Worm (Caenorhabditis elegans) whole organism, midembryonic: ENCODE data around the gene epc-1.
A peak's percentile ranks its signal among the peaks of the same experiment; 100 is the strongest.

ENCODE experiments used
- T22C8.4 ChIP-seq: fragments of 200-800 bp; sonication (Bioruptor generic); IDR thresholded peaks from 2 replicates; pipeline ENCODE4 v1.3.6; 2022; ENCODE audit warnings: missing genetic modification characterization, missing compliant biosample characterization
- flt-1 ChIP-seq: fragments of 200-800 bp; sonication (Bioruptor generic); IDR thresholded peaks from 2 replicates; pipeline ENCODE4 v1.3.6; 2022; ENCODE audit warnings: missing genetic modification characterization, missing compliant biosample characterization
- klf-2 ChIP-seq: fragments of 200-800 bp; sonication (Bioruptor generic); conservative IDR thresholded peaks from 2 replicates; pipeline ENCODE4 v1.3.6; 2022; ENCODE audit warnings: missing genetic modification reagents, missing genetic modification characterization, missing compliant biosample characterization
- med-1 ChIP-seq: sonication (generic microtip); optimal IDR thresholded peaks from 2 replicates; lab custom pipeline; 2017; ENCODE audit warnings: missing genetic modification characterization, mild to moderate bottlenecking, missing compliant biosample characterization, antibody characterized with exemption, missing genetic modification reagents; ENCODE audit not compliant: insufficient read depth
- ref-1 ChIP-seq: fragments of 200-800 bp; sonication (Bioruptor generic); conservative IDR thresholded peaks from 2 replicates; pipeline ENCODE4 v1.3.6; 2022; ENCODE audit warnings: missing genetic modification reagents, missing genetic modification characterization, missing compliant biosample characterization
- ztf-23 ChIP-seq: fragments of 200-800 bp; sonication (Bioruptor generic); IDR thresholded peaks from 2 replicates; pipeline ENCODE4 v1.3.6; 2022; ENCODE audit warnings: missing genetic modification reagents, missing genetic modification characterization, missing compliant biosample characterization
- ztf-29 ChIP-seq: fragments of 200-800 bp; sonication (Bioruptor generic); IDR thresholded peaks from 2 replicates; pipeline ENCODE4 v1.3.6; 2022; ENCODE audit warnings: missing genetic modification reagents, missing genetic modification characterization, missing compliant biosample characterization

- TF ChIP-seq med-1 (GFP tag; lab: Kevin White, UChicago) (no peak), klf-2 (GFP tag; lab: Robert Waterston, UW) (no peak), ztf-23 (GFP tag; lab: Robert Waterston, UW) (peak; percentile 44; the same call in 1 of the 2 replicates), ztf-29 (GFP tag; lab: Robert Waterston, UW) (no peak), flt-1 (GFP tag; lab: Robert Waterston, UW) (0 out of 2 replicates have a peak, but pooled peaks have one; percentile 4), ref-1 (no peak), T22C8.4 (GFP tag; lab: Robert Waterston, UW) (no peak)
These were observed 6.5 kb upstream of the epc-1 start for ce11 chrIII:12614669-12615451.
